Fruit fly (Drosophila melanogaster): ENCODE results near the gene Rh4.
A peak's percentile ranks its signal among the peaks of the same experiment; 100 is the strongest.

Rh4 gene

dm6 chr3L:16881097-16881496 is 18.8 kb upstream of the Rh4 start:
- TF ChIP-seq CG33017 (tag; optimal IDR thresholded peaks at IDR 0.05) (no peak), CG12768 (GFP tag; optimal IDR thresholded peaks at IDR 0.05) (no peak), CG7045 (GFP tag; optimal IDR thresholded peaks at IDR 0.05) (no peak), CG11617 (GFP tag; optimal IDR thresholded peaks at IDR 0.05) (no peak)

- TF ChIP-seq Clk (GFP tag; optimal IDR thresholded peaks at IDR 0.05) (no peak), Crg-1 (GFP tag; optimal IDR thresholded peaks at IDR 0.05) (no peak), kay (GFP tag; ENCODE audit: borderline replicate concordance) (no peak), CG5204 (GFP tag; optimal IDR thresholded peaks at IDR 0.05) (no peak), CG1620 (GFP tag; optimal IDR thresholded peaks at IDR 0.05) (no peak), CG7045 (GFP tag; optimal IDR thresholded peaks at IDR 0.05) (no peak), CG7101 (tag; optimal IDR thresholded peaks at IDR 0.05) (no peak), pad (GFP tag; optimal IDR thresholded peaks at IDR 0.05) (no peak), CG12768 (GFP tag; optimal IDR thresholded peaks at IDR 0.05) (no peak), bab1 (GFP tag; optimal IDR thresholded peaks at IDR 0.05) (no peak), CG33017 (tag; optimal IDR thresholded peaks at IDR 0.05) (no peak)
Observed at dm6 chr3L:16878830-16879536, 16.7 kb upstream of the Rh4 start.

dm6 chr3L:16876785-16877468 is 14.6 kb upstream of the Rh4 start, which contains the start of gene CG32170:
TSS of gene CG32170 (plus strand) at chr3L:16877309.
- no peak for TF ChIP-seq Mnt (GFP tag; optimal IDR thresholded peaks at IDR 0.05)
- no peak for TF ChIP-seq CG1620 (GFP tag; optimal IDR thresholded peaks at IDR 0.05)
- no peak for TF ChIP-seq Hr96 (GFP tag; optimal IDR thresholded peaks at IDR 0.05)
- no peak for TF ChIP-seq CG33017 (tag; optimal IDR thresholded peaks at IDR 0.05)
- TF ChIP-seq CG7045 (GFP tag; optimal IDR thresholded peaks at IDR 0.05), result no peak
- TF ChIP-seq Clk (GFP tag; optimal IDR thresholded peaks at IDR 0.05), result no peak
- TF ChIP-seq kay (GFP tag; ENCODE audit: borderline replicate concordance), result no peak
- no peak for TF ChIP-seq cic (GFP tag; optimal IDR thresholded peaks at IDR 0.05)
- TF ChIP-seq bab1 (GFP tag; optimal IDR thresholded peaks at IDR 0.05), result no peak
- TF ChIP-seq CG12768 (GFP tag; optimal IDR thresholded peaks at IDR 0.05), result no peak
- TF ChIP-seq tj (GFP tag; optimal IDR thresholded peaks at IDR 0.05), result no peak
- no peak for TF ChIP-seq Crg-1 (GFP tag; optimal IDR thresholded peaks at IDR 0.05)
- no peak for TF ChIP-seq CG14711 (tag; optimal IDR thresholded peaks at IDR 0.05)
- no peak for TF ChIP-seq toe (GFP tag; optimal IDR thresholded peaks at IDR 0.05)
- no peak for TF ChIP-seq cnc (optimal IDR thresholded peaks at IDR 0.05)
- no peak for TF ChIP-seq pad (GFP tag; optimal IDR thresholded peaks at IDR 0.05)

dm6 chr3L:16875959-16876358 is 13.6 kb upstream of the Rh4 start:
- no peak for TF ChIP-seq CG12768 (GFP tag; optimal IDR thresholded peaks at IDR 0.05)
- TF ChIP-seq cnc (optimal IDR thresholded peaks at IDR 0.05), result no peak
- TF ChIP-seq CG5204 (GFP tag; optimal IDR thresholded peaks at IDR 0.05), result no peak
- no peak for TF ChIP-seq CG1620 (GFP tag; optimal IDR thresholded peaks at IDR 0.05)
- TF ChIP-seq tj (GFP tag; optimal IDR thresholded peaks at IDR 0.05), result no peak
- TF ChIP-seq pad (GFP tag; optimal IDR thresholded peaks at IDR 0.05), result no peak
- TF ChIP-seq CG14711 (tag; optimal IDR thresholded peaks at IDR 0.05), result no peak
- no peak for TF ChIP-seq CG7045 (GFP tag; optimal IDR thresholded peaks at IDR 0.05)

- no peak for TF ChIP-seq ovo (GFP tag; optimal IDR thresholded peaks at IDR 0.05)
- TF ChIP-seq CG33017 (tag; optimal IDR thresholded peaks at IDR 0.05), result no peak
- TF ChIP-seq CG7045 (GFP tag; optimal IDR thresholded peaks at IDR 0.05), result no peak
- no peak for TF ChIP-seq bab1 (GFP tag; optimal IDR thresholded peaks at IDR 0.05)
- no peak for TF ChIP-seq CG1620 (GFP tag; optimal IDR thresholded peaks at IDR 0.05)
Observed at dm6 chr3L:16875484-16875883, 13.2 kb upstream of the Rh4 start.

dm6 chr3L:16873679-16874078 is 11.4 kb upstream of the Rh4 start:
- TF ChIP-seq kay (GFP tag; ENCODE audit: borderline replicate concordance) (peak; percentile 81), pad (GFP tag; optimal IDR thresholded peaks at IDR 0.05) (no peak)

- TF ChIP-seq bab1 (GFP tag; optimal IDR thresholded peaks at IDR 0.05), result no peak
- TF ChIP-seq kay (GFP tag; ENCODE audit: borderline replicate concordance), result no peak
- TF ChIP-seq cnc (optimal IDR thresholded peaks at IDR 0.05), result no peak
- TF ChIP-seq CG5204 (GFP tag; optimal IDR thresholded peaks at IDR 0.05), result no peak
- TF ChIP-seq ovo (GFP tag; optimal IDR thresholded peaks at IDR 0.05), result no peak
- TF ChIP-seq CG11617 (GFP tag; optimal IDR thresholded peaks at IDR 0.05), result no peak
- TF ChIP-seq CG7045 (GFP tag; optimal IDR thresholded peaks at IDR 0.05), result no peak
- no peak for TF ChIP-seq Mnt (GFP tag; optimal IDR thresholded peaks at IDR 0.05)
- no peak for TF ChIP-seq CG12768 (GFP tag; optimal IDR thresholded peaks at IDR 0.05)
- TF ChIP-seq Crg-1 (GFP tag; optimal IDR thresholded peaks at IDR 0.05), result no peak
- no peak for TF ChIP-seq CG1620 (GFP tag; optimal IDR thresholded peaks at IDR 0.05)
- TF ChIP-seq CG7101 (tag; optimal IDR thresholded peaks at IDR 0.05), result no peak
- no peak for TF ChIP-seq pad (GFP tag; optimal IDR thresholded peaks at IDR 0.05)
- TF ChIP-seq CG14711 (tag; optimal IDR thresholded peaks at IDR 0.05), result no peak
- TF ChIP-seq Hr96 (GFP tag; optimal IDR thresholded peaks at IDR 0.05), result no peak
- no peak for TF ChIP-seq cic (GFP tag; optimal IDR thresholded peaks at IDR 0.05)
- TF ChIP-seq tj (GFP tag; optimal IDR thresholded peaks at IDR 0.05), result no peak
- TF ChIP-seq toe (GFP tag; optimal IDR thresholded peaks at IDR 0.05), result no peak
- no peak for TF ChIP-seq Clk (GFP tag; optimal IDR thresholded peaks at IDR 0.05)
- no peak for TF ChIP-seq CG33017 (tag; optimal IDR thresholded peaks at IDR 0.05)
Observed at dm6 chr3L:16873127-16873543, 10.8 kb upstream of the Rh4 start.

All from whole organism, adult.